Worm (Caenorhabditis elegans) whole organism, mixed stage, embryonic: ENCODE data around the gene C04E6.5.

Source experiments
- bed-3 ChIP-seq: fragments of 200-800 bp; sonication (Bioruptor generic); optimal IDR thresholded peaks from 3 replicates; lab custom pipeline; 2018; ENCODE audit warnings: mild to moderate bottlenecking, missing genetic modification characterization, moderate library complexity, missing compliant biosample characterization
- cnd-1 ChIP-seq: fragments of 200-800 bp; sonication (Bioruptor generic); optimal IDR thresholded peaks from 2 replicates; lab custom pipeline; 2018; ENCODE audit warnings: mild to moderate bottlenecking, missing genetic modification characterization, missing compliant biosample characterization
- elt-3 ChIP-seq: fragments of 150-350 bp; optimal IDR thresholded peaks from 2 replicates; lab custom pipeline; 2014; ENCODE audit warnings: missing biosample characterization, missing genetic modification characterization
- nhr-76 ChIP-seq: sonication (generic microtip); optimal IDR thresholded peaks from 2 replicates; lab custom pipeline; 2017; ENCODE audit warnings: missing biosample characterization, missing genetic modification characterization

- no peak for TF ChIP-seq cnd-1 (tag; lab: Kevin White, UChicago)
- TF ChIP-seq elt-3 = no peak
- TF ChIP-seq bed-3 (GFP tag; lab: Kevin White, UChicago) = no peak
- TF ChIP-seq nhr-76 = no peak
Measured at ce11 chrV:5906252-5906651, 4.3 kb downstream of the C04E6.5 start, which contains the start of gene srd-15.
